Worm (Caenorhabditis elegans): ENCODE data around the gene plpp-1.1.

DNA sequence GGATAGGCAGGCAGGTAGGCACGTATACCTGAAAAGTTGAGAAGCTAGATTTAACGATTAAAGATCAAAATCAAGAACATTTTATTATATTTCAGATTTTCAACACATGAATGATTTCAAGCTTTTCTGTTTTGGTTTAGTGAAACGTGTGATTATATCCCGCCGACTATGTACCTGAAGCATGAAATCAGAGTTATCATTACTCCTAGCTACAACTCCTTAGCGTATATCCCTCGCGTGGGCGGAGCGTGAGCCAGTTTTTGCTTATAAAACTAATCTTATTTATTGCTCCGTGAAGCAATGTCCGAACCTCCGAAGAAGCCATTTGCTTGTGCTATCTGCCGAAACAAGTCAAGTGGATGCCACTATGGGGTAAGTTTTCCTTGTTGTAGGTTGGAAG lies 47.8 kb downstream of the plpp-1.1 start, which contains the start of gene nhr-166:
- TF ChIP-seq tbx-37 (GFP tag; conservative IDR thresholded peaks at IDR 0.05) (no peak), ama-1 (optimal IDR thresholded peaks at IDR 0.05) (no peak), ceh-13 (GFP tag; optimal IDR thresholded peaks at IDR 0.05) (no peak), hnd-1 (tag; optimal IDR thresholded peaks at IDR 0.05) (no peak), pes-1 (GFP tag; IDR thresholded peaks at IDR 0.05) (no peak), sea-1 (GFP tag; conservative IDR thresholded peaks at IDR 0.05) (no peak), B0310.2 (tag; optimal IDR thresholded peaks at IDR 0.05) (no peak)

All from whole organism, early embryonic.